Worm (Caenorhabditis elegans) whole organism, L3 larva: ENCODE results near the gene htz-1.
A peak's percentile ranks its signal among the peaks of the same experiment; 100 is the strongest.

Source experiments
- ZK546.5 ChIP-seq: sonication (generic microtip); optimal IDR thresholded peaks from 2 replicates; lab custom pipeline; 2017; ENCODE audit warnings: missing biosample characterization, missing genetic modification characterization
- aly-2 ChIP-seq: fragments of 150-350 bp; optimal IDR thresholded peaks from 2 replicates; lab custom pipeline; 2014; ENCODE audit warnings: missing biosample characterization, missing genetic modification characterization
- ama-1 ChIP-seq: fragments of 150-350 bp; optimal IDR thresholded peaks from 2 replicates; lab custom pipeline; 2018
- ceh-16 ChIP-seq: sonication (generic microtip); optimal IDR thresholded peaks from 2 replicates; lab custom pipeline; 2017; ENCODE audit warnings: missing biosample characterization, missing genetic modification characterization
- ceh-28 ChIP-seq: fragments of 150-350 bp; optimal IDR thresholded peaks from 2 replicates; lab custom pipeline; 2014; ENCODE audit warnings: missing biosample characterization, missing genetic modification reagents, missing genetic modification characterization
- ceh-82 ChIP-seq: fragments of 150-350 bp; optimal IDR thresholded peaks from 2 replicates; lab custom pipeline; 2014; ENCODE audit warnings: missing biosample characterization, missing genetic modification characterization
- ceh-9 ChIP-seq: sonication (generic microtip); optimal IDR thresholded peaks from 2 replicates; lab custom pipeline; 2018; ENCODE audit warnings: missing biosample characterization, missing genetic modification characterization
- egl-27 ChIP-seq: sonication (generic microtip); optimal IDR thresholded peaks from 4 replicates; lab custom pipeline; 2017; ENCODE audit warnings: missing biosample characterization, missing genetic modification reagents, missing genetic modification characterization
- egl-5 ChIP-seq: fragments of 150-350 bp; optimal IDR thresholded peaks from 2 replicates; lab custom pipeline; 2017; ENCODE audit warnings: missing biosample characterization, missing genetic modification reagents, missing genetic modification characterization, inconsistent platforms
- elt-1 ChIP-seq: fragments of 150-350 bp; optimal IDR thresholded peaks from 2 replicates; lab custom pipeline; 2014; ENCODE audit warnings: missing biosample characterization, missing genetic modification characterization
- elt-2 ChIP-seq: sonication (generic microtip); optimal IDR thresholded peaks from 2 replicates; lab custom pipeline; 2016; ENCODE audit warnings: missing genetic modification reagents, mild to moderate bottlenecking, missing genetic modification characterization, missing compliant biosample characterization
- eor-1 ChIP-seq, 2 experiments: fragments of 150-350 bp; optimal IDR thresholded peaks; 2 replicates each; lab custom pipeline; 2014 to 2018; ENCODE audit warnings: missing biosample characterization in 2 of 2, missing genetic modification characterization in 2 of 2
- fkh-2 ChIP-seq: fragments of 150-350 bp; optimal IDR thresholded peaks from 2 replicates; lab custom pipeline; 2014; ENCODE audit warnings: missing biosample characterization, missing genetic modification reagents, missing genetic modification characterization
- fos-1 ChIP-seq: fragments of 150-350 bp; optimal IDR thresholded peaks from 2 replicates; lab custom pipeline; 2014; ENCODE audit warnings: missing biosample characterization, missing genetic modification characterization
- hmg-11 ChIP-seq: sonication (generic microtip); optimal IDR thresholded peaks from 2 replicates; lab custom pipeline; 2016; ENCODE audit warnings: missing genetic modification characterization, missing compliant biosample characterization
- jun-1 ChIP-seq: fragments of 150-350 bp; optimal IDR thresholded peaks from 2 replicates; lab custom pipeline; 2014; ENCODE audit warnings: missing biosample characterization, missing genetic modification reagents, missing genetic modification characterization
- lin-15B ChIP-seq: fragments of 150-350 bp; optimal IDR thresholded peaks from 2 replicates; lab custom pipeline; 2014; ENCODE audit warnings: missing biosample characterization, missing genetic modification characterization
- lin-39 ChIP-seq: fragments of 150-350 bp; optimal IDR thresholded peaks from 2 replicates; lab custom pipeline; 2018; ENCODE audit warnings: missing biosample characterization, missing genetic modification reagents, missing genetic modification characterization
- lsy-12 ChIP-seq: sonication (generic microtip); optimal IDR thresholded peaks from 2 replicates; lab custom pipeline; 2016; ENCODE audit warnings: mild to moderate bottlenecking, missing genetic modification characterization, missing compliant biosample characterization
- mdl-1 ChIP-seq: fragments of 150-350 bp; optimal IDR thresholded peaks from 2 replicates; lab custom pipeline; 2014; ENCODE audit warnings: missing biosample characterization, missing genetic modification characterization
- mml-1 ChIP-seq: fragments of 150-350 bp; sonication (generic microtip); optimal IDR thresholded peaks from 3 replicates; lab custom pipeline; 2014; ENCODE audit warnings: missing biosample characterization, missing genetic modification characterization
- nfya-1 ChIP-seq: sonication (generic microtip); optimal IDR thresholded peaks from 2 replicates; lab custom pipeline; 2017; ENCODE audit warnings: missing genetic modification characterization, mild to moderate bottlenecking, missing compliant biosample characterization, antibody characterized with exemption, moderate library complexity; ENCODE audit not compliant: insufficient read depth
- nhr-11 ChIP-seq: fragments of 150-350 bp; optimal IDR thresholded peaks from 2 replicates; lab custom pipeline; 2014; ENCODE audit warnings: missing biosample characterization, missing genetic modification characterization
- nhr-12 ChIP-seq: fragments of 150-350 bp; optimal IDR thresholded peaks from 2 replicates; lab custom pipeline; 2014; ENCODE audit warnings: missing biosample characterization, missing genetic modification characterization
- nhr-23 ChIP-seq: fragments of 150-350 bp; optimal IDR thresholded peaks from 2 replicates; lab custom pipeline; 2014; ENCODE audit warnings: missing biosample characterization, missing genetic modification reagents, missing genetic modification characterization
- nhr-25 ChIP-seq: sonication (generic microtip); optimal IDR thresholded peaks from 2 replicates; lab custom pipeline; 2017; ENCODE audit warnings: missing biosample characterization, missing genetic modification characterization
- nhr-28 ChIP-seq: fragments of 150-350 bp; optimal IDR thresholded peaks from 2 replicates; lab custom pipeline; 2014; ENCODE audit warnings: missing biosample characterization, missing genetic modification characterization
- nhr-67 ChIP-seq: fragments of 150-350 bp; optimal IDR thresholded peaks from 2 replicates; lab custom pipeline; 2014; ENCODE audit warnings: missing biosample characterization, missing genetic modification characterization
- nhr-76 ChIP-seq: fragments of 150-350 bp; sonication (generic microtip); optimal IDR thresholded peaks from 5 replicates; lab custom pipeline; 2014; ENCODE audit warnings: missing biosample characterization, missing genetic modification characterization
- nhr-77 ChIP-seq: fragments of 150-350 bp; optimal IDR thresholded peaks from 2 replicates; lab custom pipeline; 2014; ENCODE audit warnings: missing biosample characterization, missing genetic modification characterization
- pha-4 ChIP-seq: fragments of 150-350 bp; optimal IDR thresholded peaks from 2 replicates; lab custom pipeline; 2014; ENCODE audit warnings: missing biosample characterization, missing genetic modification reagents, missing genetic modification characterization
- pqm-1 ChIP-seq: fragments of 150-350 bp; optimal IDR thresholded peaks from 2 replicates; lab custom pipeline; 2017; ENCODE audit warnings: missing biosample characterization, missing genetic modification characterization, inconsistent platforms
- sea-2 ChIP-seq: fragments of 150-350 bp; sonication (generic microtip); optimal IDR thresholded peaks from 4 replicates; lab custom pipeline; 2014; ENCODE audit warnings: missing biosample characterization, missing genetic modification reagents, missing genetic modification characterization
- snpc-4 ChIP-seq: fragments of 150-350 bp; optimal IDR thresholded peaks from 2 replicates; lab custom pipeline; 2014; ENCODE audit warnings: missing biosample characterization, missing genetic modification characterization
- tbx-2 ChIP-seq: sonication (generic microtip); optimal IDR thresholded peaks from 2 replicates; lab custom pipeline; 2016; ENCODE audit warnings: mild to moderate bottlenecking, missing genetic modification characterization, missing compliant biosample characterization
- unc-39 ChIP-seq: sonication (generic microtip); optimal IDR thresholded peaks from 4 replicates; lab custom pipeline; 2017; ENCODE audit warnings: missing biosample characterization, missing genetic modification characterization
- zag-1 ChIP-seq: fragments of 150-350 bp; optimal IDR thresholded peaks from 2 replicates; lab custom pipeline; 2014; ENCODE audit warnings: missing biosample characterization, missing genetic modification characterization
- ztf-4 ChIP-seq: fragments of 150-350 bp; optimal IDR thresholded peaks from 2 replicates; lab custom pipeline; 2014; ENCODE audit warnings: missing biosample characterization, missing genetic modification characterization

Gene htz-1

ce11 chrIV:4473767-4474166 is 27.8 kb downstream of the htz-1 start:
- TF ChIP-seq ama-1 (lab: Kevin White, UChicago) (peak; percentile 83), elt-2 (tag; lab: Kevin White, UChicago) (peak; percentile 4), sea-2 (GFP tag; lab: Kevin White, UChicago) (no peak), snpc-4 (tag; lab: Kevin White, UChicago) (no peak), nhr-23 (peak; percentile 12), ztf-4 (tag; lab: Kevin White, UChicago) (no peak), hmg-11 (tag; lab: Kevin White, UChicago) (no peak), unc-39 (tag; lab: Kevin White, UChicago) (no peak), aly-2 (tag; lab: Kevin White, UChicago) (no peak), tbx-2 (tag; lab: Kevin White, UChicago) (no peak), nhr-25 (tag; lab: Kevin White, UChicago) (peak; percentile 14), lsy-12 (tag; lab: Kevin White, UChicago) (peak; percentile 19), mml-1 (no peak)

DNA sequence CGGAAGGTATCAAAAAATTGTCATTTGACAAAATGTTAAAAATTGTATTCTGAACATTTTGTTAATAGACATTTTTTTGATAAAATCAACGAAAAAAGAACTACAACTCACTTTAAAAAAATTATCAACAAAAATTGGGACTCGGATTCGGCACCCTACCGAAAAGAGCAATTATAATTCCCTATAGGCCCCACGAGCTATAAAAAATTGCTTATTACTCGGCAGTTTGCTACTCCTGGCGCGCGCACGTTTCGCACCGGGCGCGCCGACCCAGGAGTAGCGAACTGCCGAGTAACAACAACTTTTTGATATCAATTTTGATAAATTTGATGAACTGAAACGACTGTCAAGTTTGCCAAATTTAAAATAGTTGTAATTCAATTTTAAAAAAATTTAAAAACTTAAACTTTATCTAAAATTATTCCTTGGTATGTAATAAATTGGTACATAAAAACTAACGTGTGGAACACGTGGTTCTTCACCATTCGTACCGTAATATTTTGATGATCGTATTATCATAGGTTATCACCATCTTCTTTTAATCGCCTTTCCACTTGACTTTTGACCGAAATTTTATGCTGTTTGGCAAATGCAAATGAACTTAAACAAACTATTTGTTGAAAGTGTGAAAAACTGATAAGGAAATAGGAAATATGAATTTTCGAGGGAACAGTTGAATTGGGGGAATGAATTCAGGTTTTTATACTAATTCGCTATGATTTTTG is 29.5 kb downstream of the htz-1 start:
- TF ChIP-seq ztf-4 (tag; lab: Kevin White, UChicago): peak; percentile 14
- no peak for TF ChIP-seq ceh-16 (tag; lab: Kevin White, UChicago)
- TF ChIP-seq eor-1 (tag; optimal IDR thresholded peaks at IDR 0.05; lab: Kevin White, UChicago): no peak
- no peak for TF ChIP-seq nhr-23
- no peak for TF ChIP-seq egl-5
- peak; percentile 72 for TF ChIP-seq elt-2 (tag; lab: Kevin White, UChicago)
- no peak for TF ChIP-seq jun-1 (tag; lab: Kevin White, UChicago)
- no peak for TF ChIP-seq nhr-12 (tag; lab: Kevin White, UChicago)
- TF ChIP-seq pqm-1 (tag; lab: Kevin White, UChicago): peak; percentile 40
- TF ChIP-seq unc-39 (tag; lab: Kevin White, UChicago): no peak
- no peak for TF ChIP-seq elt-1 (tag; lab: Kevin White, UChicago)
- TF ChIP-seq nhr-67 (tag; lab: Kevin White, UChicago): no peak
- peak; percentile 58 for TF ChIP-seq pha-4 (tag; lab: Kevin White, UChicago)
- TF ChIP-seq nhr-11 (tag; lab: Kevin White, UChicago): no peak
- no peak for TF ChIP-seq ceh-82 (tag; lab: Kevin White, UChicago)
- peak; percentile 3 for TF ChIP-seq ama-1 (lab: Kevin White, UChicago)
- TF ChIP-seq nhr-76 (tag; lab: Kevin White, UChicago): no peak
- no peak for TF ChIP-seq nhr-28
- no peak for TF ChIP-seq nhr-25 (tag; lab: Kevin White, UChicago)
- TF ChIP-seq zag-1 (tag; lab: Kevin White, UChicago): no peak

ce11 chrIV:4477009-4477471 is 31.0 kb downstream of the htz-1 start, which contains the start of gene M01H9.3:
M01H9.3 (minus strand) TSS chrIV:4477059.
- TF ChIP-seq lin-15B (tag; lab: Kevin White, UChicago): peak; percentile 13
- TF ChIP-seq ceh-28 (tag; lab: Kevin White, UChicago): no peak
- no peak for TF ChIP-seq egl-27 (tag; lab: Kevin White, UChicago)
- TF ChIP-seq ceh-82 (tag; lab: Kevin White, UChicago): no peak
- no peak for TF ChIP-seq ceh-9 (tag; lab: Kevin White, UChicago)
- no peak for TF ChIP-seq fkh-2
- peak; percentile 46 for TF ChIP-seq nhr-25 (tag; lab: Kevin White, UChicago)
- no peak for TF ChIP-seq egl-5
- TF ChIP-seq lsy-12 (tag; lab: Kevin White, UChicago): peak; percentile 33
- TF ChIP-seq fos-1 (tag; lab: Kevin White, UChicago): no peak
- TF ChIP-seq mdl-1 (tag; lab: Kevin White, UChicago): peak; percentile 63
- TF ChIP-seq zag-1 (tag; lab: Kevin White, UChicago): no peak
- TF ChIP-seq ZK546.5 (tag; lab: Kevin White, UChicago): no peak
- TF ChIP-seq ceh-16 (tag; lab: Kevin White, UChicago): no peak
- peak; percentile 71 for TF ChIP-seq lin-39 (tag; lab: Kevin White, UChicago)
- TF ChIP-seq pqm-1 (tag; lab: Kevin White, UChicago): peak; percentile 41
- TF ChIP-seq ama-1 (lab: Kevin White, UChicago): peak; percentile 70
- peak; percentile 54 for TF ChIP-seq pha-4 (tag; lab: Kevin White, UChicago)
- no peak for TF ChIP-seq nhr-77 (tag; lab: Kevin White, UChicago)
- peak; percentile 64 for TF ChIP-seq nfya-1 (tag; lab: Kevin White, UChicago)
- TF ChIP-seq elt-2 (tag; lab: Kevin White, UChicago): peak; percentile 59
